Worm (Caenorhabditis elegans) whole organism, L4 larva: ENCODE results near the gene F54D5.3.

Source experiments
- D1046.2 ChIP-seq: fragments of 200-800 bp; sonication (Bioruptor generic); IDR thresholded peaks from 2 replicates; pipeline ENCODE4 v1.3.6; 2022; ENCODE audit warnings: missing genetic modification characterization, missing compliant biosample characterization
- Y105C5A.15 ChIP-seq: fragments of 200-800 bp; sonication (Bioruptor generic); IDR thresholded peaks from 2 replicates; pipeline ENCODE4 v1.3.6; 2022; ENCODE audit warnings: missing genetic modification characterization, missing compliant biosample characterization
- ceh-28 ChIP-seq: fragments of 150-350 bp; optimal IDR thresholded peaks from 2 replicates; lab custom pipeline; 2014; ENCODE audit warnings: missing biosample characterization, missing genetic modification reagents, missing genetic modification characterization
- fos-1 ChIP-seq: fragments of 150-350 bp; optimal IDR thresholded peaks from 2 replicates; lab custom pipeline; 2014; ENCODE audit warnings: missing biosample characterization, missing genetic modification characterization
- lin-15B ChIP-seq: fragments of 150-350 bp; sonication (generic microtip); optimal IDR thresholded peaks from 3 replicates; lab custom pipeline; 2014; ENCODE audit warnings: missing biosample characterization, missing genetic modification characterization
- lin-39 ChIP-seq: fragments of 150-350 bp; optimal IDR thresholded peaks from 2 replicates; lab custom pipeline; 2014; ENCODE audit warnings: missing biosample characterization, missing genetic modification reagents, missing genetic modification characterization
- unc-39 ChIP-seq: sonication (generic microtip); optimal IDR thresholded peaks from 2 replicates; lab custom pipeline; 2017; ENCODE audit warnings: missing biosample characterization, missing genetic modification characterization

- TF ChIP-seq unc-39 (tag; lab: Kevin White, UChicago) (no peak), Y105C5A.15 (no peak), ceh-28 (tag; lab: Kevin White, UChicago) (peak; percentile 47), lin-15B (tag; lab: Kevin White, UChicago) (no peak), fos-1 (tag; lab: Kevin White, UChicago) (no peak), D1046.2 (GFP tag; lab: Robert Waterston, UW) (no peak), lin-39 (no peak)
These were observed 29.2 kb upstream of the F54D5.3 start, which contains the start of gene gtf-2E2 for ce11 chrII:11542385-11542784.
